Worm (Caenorhabditis elegans) whole organism, mixed stage, embryonic: ENCODE measurements around the gene srv-11.

Source experiments
- cnd-1 ChIP-seq: fragments of 200-800 bp; sonication (Bioruptor generic); optimal IDR thresholded peaks from 2 replicates; lab custom pipeline; 2018; ENCODE audit warnings: mild to moderate bottlenecking, missing genetic modification characterization, missing compliant biosample characterization
- mab-5 ChIP-seq: fragments of 150-350 bp; optimal IDR thresholded peaks from 2 replicates; lab custom pipeline; 2014; ENCODE audit warnings: missing biosample characterization, missing genetic modification characterization
- nhr-28 ChIP-seq: fragments of 150-350 bp; optimal IDR thresholded peaks from 2 replicates; lab custom pipeline; 2014; ENCODE audit warnings: missing biosample characterization, missing genetic modification characterization
- unc-39 ChIP-seq: fragments of 150-350 bp; optimal IDR thresholded peaks from 2 replicates; lab custom pipeline; 2014; ENCODE audit warnings: missing biosample characterization, missing genetic modification characterization
- unc-62 ChIP-seq: fragments of 150-350 bp; optimal IDR thresholded peaks from 2 replicates; lab custom pipeline; 2014; ENCODE audit warnings: missing biosample characterization, missing genetic modification reagents, missing genetic modification characterization
- ztf-11 ChIP-seq: fragments of 150-350 bp; optimal IDR thresholded peaks from 2 replicates; lab custom pipeline; 2014; ENCODE audit warnings: missing biosample characterization, missing genetic modification characterization

ce11 chrIV:16236827-16237226 is 15.4 kb upstream of the srv-11 start:
- TF ChIP-seq unc-39 (tag; lab: Kevin White, UChicago), result no peak
- TF ChIP-seq unc-62 (GFP tag; lab: Kevin White, UChicago), result no peak
- TF ChIP-seq nhr-28 (tag; lab: Kevin White, UChicago), result no peak
- no peak for TF ChIP-seq cnd-1 (tag; lab: Kevin White, UChicago)
- no peak for TF ChIP-seq ztf-11 (tag; lab: Kevin White, UChicago)
- TF ChIP-seq mab-5 (tag; lab: Kevin White, UChicago), result no peak
